Worm (Caenorhabditis elegans) whole organism, L1 larva: ENCODE data around the gene nhx-3.

Experiments
- Y116A8C.19 ChIP-seq: sonication (generic microtip); optimal IDR thresholded peaks from 2 replicates; lab custom pipeline; 2016; ENCODE audit warnings: missing compliant biosample characterization, missing genetic modification characterization, borderline replicate concordance
- aly-2 ChIP-seq: fragments of 150-350 bp; optimal IDR thresholded peaks from 2 replicates; lab custom pipeline; 2014; ENCODE audit warnings: missing biosample characterization, missing genetic modification characterization
- ceh-8 ChIP-seq: fragments of 200-800 bp; sonication (Bioruptor generic); optimal IDR thresholded peaks from 2 replicates; lab custom pipeline; 2018; ENCODE audit warnings: mild to moderate bottlenecking, missing genetic modification characterization, moderate library complexity, missing compliant biosample characterization
- ceh-88 ChIP-seq: fragments of 200-800 bp; sonication (Bioruptor generic); IDR thresholded peaks from 2 replicates; pipeline ENCODE4 v1.3.6; 2022; ENCODE audit warnings: missing genetic modification characterization, missing compliant biosample characterization
- ceh-90 ChIP-seq: sonication (generic microtip); optimal IDR thresholded peaks from 2 replicates; lab custom pipeline; 2016; ENCODE audit warnings: missing genetic modification characterization, missing compliant biosample characterization
- dsc-1 ChIP-seq: sonication (generic microtip); optimal IDR thresholded peaks from 2 replicates; lab custom pipeline; 2016; ENCODE audit warnings: mild to moderate bottlenecking, missing genetic modification characterization, missing compliant biosample characterization
- efl-1 ChIP-seq, 4 experiments: fragments of 150-350 bp; optimal IDR thresholded peaks in 3 of 4; peaks in 1 of 4; 1 replicate in 1 of 4; 2 replicates in 3 of 4; lab custom pipeline; 2014; ENCODE audit warnings: missing biosample characterization in 2 of 4, missing genetic modification characterization in 2 of 4, missing genetic modification reagents in 2 of 4
- efl-3 ChIP-seq: fragments of 200-800 bp; sonication (Bioruptor generic); optimal IDR thresholded peaks from 2 replicates; lab custom pipeline; 2018; ENCODE audit warnings: mild to moderate bottlenecking, missing genetic modification characterization, missing compliant biosample characterization
- ets-5 ChIP-seq: fragments of 200-800 bp; sonication (Bioruptor generic); IDR thresholded peaks from 2 replicates; pipeline ENCODE4 v1.3.6; 2022; ENCODE audit warnings: missing genetic modification characterization, missing compliant biosample characterization
- fkh-10 ChIP-seq: sonication (generic microtip); optimal IDR thresholded peaks from 2 replicates; lab custom pipeline; 2017; ENCODE audit warnings: missing biosample characterization, missing genetic modification reagents, missing genetic modification characterization
- fkh-4 ChIP-seq: sonication (generic microtip); optimal IDR thresholded peaks from 2 replicates; lab custom pipeline; 2016; ENCODE audit warnings: missing compliant biosample characterization, missing genetic modification characterization, borderline replicate concordance
- fkh-8 ChIP-seq: sonication (generic microtip); optimal IDR thresholded peaks from 2 replicates; lab custom pipeline; 2016; ENCODE audit warnings: mild to moderate bottlenecking, missing genetic modification characterization, missing compliant biosample characterization
- fos-1 ChIP-seq: fragments of 150-350 bp; optimal IDR thresholded peaks from 2 replicates; lab custom pipeline; 2014; ENCODE audit warnings: missing biosample characterization, missing genetic modification characterization
- grh-1 ChIP-seq: fragments of 200-800 bp; sonication (Bioruptor generic); IDR thresholded peaks from 2 replicates; pipeline ENCODE4 v1.3.6; 2022; ENCODE audit warnings: missing genetic modification reagents, missing genetic modification characterization, missing compliant biosample characterization
- isw-1 ChIP-seq: fragments of 200-800 bp; sonication (Bioruptor generic); IDR thresholded peaks from 2 replicates; pipeline ENCODE4 v1.3.6; 2022; ENCODE audit warnings: missing genetic modification characterization, missing compliant biosample characterization
- lin-13 ChIP-seq: fragments of 150-350 bp; optimal IDR thresholded peaks from 2 replicates; lab custom pipeline; 2014; ENCODE audit warnings: missing biosample characterization, missing genetic modification reagents, missing genetic modification characterization
- lin-15B ChIP-seq: fragments of 150-350 bp; sonication (generic microtip); optimal IDR thresholded peaks from 3 replicates; lab custom pipeline; 2014; ENCODE audit warnings: missing biosample characterization, missing genetic modification characterization
- lin-35 ChIP-seq, 2 experiments: fragments of 150-350 bp; optimal IDR thresholded peaks; 2 replicates each; lab custom pipeline; 2014; ENCODE audit warnings: missing biosample characterization in 2 of 2, missing genetic modification characterization in 2 of 2, missing genetic modification reagents in 2 of 2
- lin-39 ChIP-seq: fragments of 150-350 bp; optimal IDR thresholded peaks from 2 replicates; lab custom pipeline; 2014; ENCODE audit warnings: missing biosample characterization, missing genetic modification reagents, missing genetic modification characterization
- lsy-2 ChIP-seq, 2 experiments: fragments of 150-350 bp; optimal IDR thresholded peaks; 2 replicates each; lab custom pipeline; 2014; ENCODE audit warnings: missing biosample characterization in 2 of 2, missing genetic modification characterization in 2 of 2
- mdl-1 ChIP-seq, 2 experiments: fragments of 150-350 bp; optimal IDR thresholded peaks; 2 replicates each; lab custom pipeline; 2014 to 2017; ENCODE audit warnings: missing biosample characterization in 2 of 2, missing genetic modification characterization in 2 of 2, inconsistent platforms in 1 of 2
- mef-2 ChIP-seq: fragments of 150-350 bp; optimal IDR thresholded peaks from 2 replicates; lab custom pipeline; 2014; ENCODE audit warnings: missing biosample characterization, missing genetic modification characterization
- nhr-11 ChIP-seq: fragments of 150-350 bp; optimal IDR thresholded peaks from 2 replicates; lab custom pipeline; 2014; ENCODE audit warnings: missing biosample characterization, missing genetic modification characterization
- nhr-237 ChIP-seq: fragments of 150-350 bp; optimal IDR thresholded peaks from 2 replicates; lab custom pipeline; 2014; ENCODE audit warnings: missing biosample characterization, missing genetic modification characterization
- nhr-47 ChIP-seq: sonication (generic microtip); optimal IDR thresholded peaks from 2 replicates; lab custom pipeline; 2016; ENCODE audit warnings: mild to moderate bottlenecking, missing genetic modification characterization, moderate library complexity, missing compliant biosample characterization
- nhr-76 ChIP-seq: sonication (generic microtip); optimal IDR thresholded peaks from 2 replicates; lab custom pipeline; 2017; ENCODE audit warnings: missing biosample characterization, missing genetic modification characterization
- nhr-84 ChIP-seq: sonication (generic microtip); optimal IDR thresholded peaks from 2 replicates; lab custom pipeline; 2017; ENCODE audit warnings: missing biosample characterization, missing genetic modification characterization
- nhr-85 ChIP-seq: sonication (generic microtip); peaks from one replicate; lab custom pipeline; 2016; ENCODE audit warnings: missing genetic modification characterization, inconsistent platforms, missing compliant biosample characterization
- pag-3 ChIP-seq: sonication (generic microtip); optimal IDR thresholded peaks from 2 replicates; lab custom pipeline; 2017; ENCODE audit warnings: missing genetic modification characterization, mild to moderate bottlenecking, missing compliant biosample characterization, antibody characterized with exemption, borderline replicate concordance; ENCODE audit not compliant: insufficient read depth
- rnt-1 ChIP-seq: sonication (generic microtip); optimal IDR thresholded peaks from 2 replicates; lab custom pipeline; 2016; ENCODE audit warnings: mild to moderate bottlenecking, missing genetic modification characterization, moderate library complexity, missing compliant biosample characterization
- skn-1 ChIP-seq: fragments of 150-350 bp; optimal IDR thresholded peaks from 2 replicates; lab custom pipeline; 2014; ENCODE audit warnings: missing biosample characterization, missing genetic modification characterization
- snpc-4 ChIP-seq: fragments of 150-350 bp; optimal IDR thresholded peaks from 2 replicates; lab custom pipeline; 2014; ENCODE audit warnings: missing biosample characterization, missing genetic modification characterization
- snu-23 ChIP-seq: sonication (generic microtip); optimal IDR thresholded peaks from 2 replicates; lab custom pipeline; 2016; ENCODE audit warnings: missing genetic modification characterization, missing compliant biosample characterization
- sox-4 ChIP-seq: sonication (generic microtip); optimal IDR thresholded peaks from 2 replicates; lab custom pipeline; 2016; ENCODE audit warnings: missing genetic modification characterization, missing compliant biosample characterization
- sptf-1 ChIP-seq: fragments of 150-350 bp; optimal IDR thresholded peaks from 2 replicates; lab custom pipeline; 2014; ENCODE audit warnings: missing biosample characterization, missing genetic modification characterization
- tbx-2 ChIP-seq: sonication (generic microtip); optimal IDR thresholded peaks from 2 replicates; lab custom pipeline; 2016; ENCODE audit warnings: missing genetic modification characterization, missing compliant biosample characterization
- tlp-1 ChIP-seq: fragments of 150-350 bp; optimal IDR thresholded peaks from 2 replicates; lab custom pipeline; 2014; ENCODE audit warnings: missing biosample characterization, missing genetic modification characterization
- unc-62 ChIP-seq: fragments of 150-350 bp; optimal IDR thresholded peaks from 2 replicates; lab custom pipeline; 2014; ENCODE audit warnings: missing biosample characterization, missing genetic modification reagents, missing genetic modification characterization
- unc-86 ChIP-seq: sonication (generic microtip); optimal IDR thresholded peaks from 2 replicates; lab custom pipeline; 2016; ENCODE audit warnings: missing genetic modification characterization, missing compliant biosample characterization
- unc-98 ChIP-seq: fragments of 200-800 bp; sonication (Bioruptor generic); IDR thresholded peaks from 2 replicates; pipeline ENCODE4 v1.3.6; 2022; ENCODE audit warnings: missing genetic modification characterization, missing compliant biosample characterization
- xbp-1 ChIP-seq: sonication (generic microtip); optimal IDR thresholded peaks from 2 replicates; lab custom pipeline; 2016; ENCODE audit warnings: missing genetic modification characterization, missing compliant biosample characterization
- zip-4 ChIP-seq: fragments of 200-800 bp; sonication (Bioruptor generic); optimal IDR thresholded peaks from 2 replicates; lab custom pipeline; 2018; ENCODE audit warnings: mild to moderate bottlenecking, missing genetic modification characterization, moderate library complexity, missing compliant biosample characterization
- ztf-4 ChIP-seq: fragments of 150-350 bp; optimal IDR thresholded peaks from 2 replicates; lab custom pipeline; 2014; ENCODE audit warnings: missing biosample characterization, missing genetic modification characterization

Gene nhx-3

ce11 chrV:7538018-7538417 is 7.3 kb downstream of the nhx-3 start, which contains the start of gene C54F6.12:
Gene C54F6.12 (minus strand): TSS chrV:7538118.
- TF ChIP-seq ceh-90 (tag; lab: Kevin White, UChicago) (no peak), nhr-84 (tag; lab: Kevin White, UChicago) (no peak), fkh-4 (tag; lab: Kevin White, UChicago) (no peak), lin-39 (tag; lab: Kevin White, UChicago) (no peak), pag-3 (tag; lab: Kevin White, UChicago) (no peak), unc-98 (GFP tag; lab: Robert Waterston, UW) (no peak), efl-3 (GFP tag; lab: Kevin White, UChicago) (no peak), sptf-1 (tag; lab: Kevin White, UChicago) (no peak), fos-1 (tag; lab: Kevin White, UChicago) (no peak), mef-2 (tag; lab: Kevin White, UChicago) (no peak), rnt-1 (tag; lab: Kevin White, UChicago) (no peak), ztf-4 (tag; lab: Kevin White, UChicago) (no peak), nhr-76 (tag; lab: Kevin White, UChicago) (no peak)

- no peak for TF ChIP-seq efl-1 (optimal IDR thresholded peaks at IDR 0.05; lab: Kevin White, UChicago)
- TF ChIP-seq efl-1 (GFP tag; optimal IDR thresholded peaks at IDR 0.05 in 1 of 2; lab: Kevin White, UChicago): peak in 1 of 2 experiments; percentile 50
- TF ChIP-seq unc-86: no peak
- TF ChIP-seq, all 84 proteins: peak for 1
Observed at ce11 chrV:7532947-7533346, 12.4 kb downstream of the nhx-3 start, which contains the start of gene C54F6.3. Gene C54F6.3 (plus strand): TSS chrV:7533247.

- no peak for TF ChIP-seq nhr-84 (tag; lab: Kevin White, UChicago)
- TF ChIP-seq sox-4 (tag; lab: Kevin White, UChicago): no peak
- TF ChIP-seq isw-1 (GFP tag; lab: Robert Waterston, UW): no peak
- TF ChIP-seq lin-13: no peak
- no peak for TF ChIP-seq lin-15B (tag; lab: Kevin White, UChicago)
- TF ChIP-seq Y116A8C.19 (tag; lab: Kevin White, UChicago): no peak
- TF ChIP-seq grh-1 (GFP tag; lab: Robert Waterston, UW): no peak
- no peak for TF ChIP-seq xbp-1 (tag; lab: Kevin White, UChicago)
- TF ChIP-seq skn-1 (tag; lab: Kevin White, UChicago): no peak
- no peak for TF ChIP-seq lin-35 (GFP tag; optimal IDR thresholded peaks at IDR 0.05; lab: Kevin White, UChicago)
- no peak for TF ChIP-seq snpc-4 (tag; lab: Kevin White, UChicago)
- TF ChIP-seq efl-3 (GFP tag; lab: Kevin White, UChicago): no peak
- TF ChIP-seq zip-4 (GFP tag; lab: Kevin White, UChicago): no peak
- TF ChIP-seq tlp-1: no peak
- TF ChIP-seq fkh-8 (tag; lab: Kevin White, UChicago): no peak
- no peak for TF ChIP-seq nhr-237 (tag; lab: Kevin White, UChicago)
- no peak for TF ChIP-seq aly-2 (tag; lab: Kevin White, UChicago)
- no peak for TF ChIP-seq ets-5 (GFP tag; lab: Robert Waterston, UW)
- no peak for TF ChIP-seq lsy-2 (tag; optimal IDR thresholded peaks at IDR 0.05; lab: Kevin White, UChicago)
- TF ChIP-seq nhr-85 (tag; lab: Kevin White, UChicago): no peak
Observed at ce11 chrV:7529840-7530239, 15.5 kb downstream of the nhx-3 start, which contains the start of gene swt-2. Gene swt-2 (plus strand): TSS chrV:7530140.

ce11 chrV:7528816-7529215 is 16.5 kb downstream of the nhx-3 start, which contains the start of gene C54F6.5:
Gene C54F6.5 (plus strand): TSS chrV:7529116.
- TF ChIP-seq lin-39 (tag; lab: Kevin White, UChicago) (no peak), nhr-85 (tag; lab: Kevin White, UChicago) (no peak), ceh-8 (GFP tag; lab: Kevin White, UChicago) (no peak), nhr-84 (tag; lab: Kevin White, UChicago) (no peak), dsc-1 (tag; lab: Kevin White, UChicago) (no peak), unc-62 (no peak), lsy-2 (tag; optimal IDR thresholded peaks at IDR 0.05; lab: Kevin White, UChicago) (no peak), ets-5 (GFP tag; lab: Robert Waterston, UW) (no peak), snpc-4 (tag; lab: Kevin White, UChicago) (no peak), snu-23 (GFP tag; lab: Kevin White, UChicago) (no peak), nhr-76 (tag; lab: Kevin White, UChicago) (no peak), ceh-88 (GFP tag; lab: Robert Waterston, UW) (no peak), fos-1 (tag; lab: Kevin White, UChicago) (no peak), fkh-10 (no peak), mdl-1 (tag; optimal IDR thresholded peaks at IDR 0.05; lab: Kevin White, UChicago) (no peak), nhr-11 (tag; lab: Kevin White, UChicago) (no peak), tbx-2 (tag; lab: Kevin White, UChicago) (no peak), nhr-47 (tag; lab: Kevin White, UChicago) (no peak)
